Worm (Caenorhabditis elegans): ENCODE data around the gene F23F12.12.

DNA sequence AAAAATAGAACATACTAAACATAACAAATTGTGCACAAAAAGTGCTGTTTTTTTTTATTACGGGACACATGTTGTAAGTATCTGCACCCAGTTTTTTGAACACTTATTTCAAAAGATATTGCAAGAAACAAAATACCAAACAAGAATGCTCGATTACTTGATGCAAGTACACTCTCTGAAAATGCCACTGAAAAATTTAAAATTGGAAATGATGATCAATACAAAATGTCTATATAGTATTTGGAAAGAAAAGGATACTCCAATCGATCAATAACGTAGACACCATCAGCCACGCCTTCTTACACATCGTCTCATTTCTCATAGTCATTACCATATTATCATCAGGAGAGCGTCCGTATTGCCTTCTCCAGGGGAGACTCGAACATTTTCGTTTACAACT is 9.8 kb upstream of the F23F12.12 start, which contains the start of gene sdz-15:
- TF ChIP-seq pqm-1 (tag; optimal IDR thresholded peaks at IDR 0.05) (no peak), elt-2 (tag; optimal IDR thresholded peaks at IDR 0.05) (no peak), mdl-1 (tag; optimal IDR thresholded peaks at IDR 0.05) (no peak), ama-1 (optimal IDR thresholded peaks at IDR 0.05) (no peak), ztf-11 (tag; optimal IDR thresholded peaks at IDR 0.05) (no peak), nhr-76 (tag; optimal IDR thresholded peaks at IDR 0.05) (no peak), alr-1 (tag; optimal IDR thresholded peaks at IDR 0.05; ENCODE audit: borderline replicate concordance) (no peak), unc-98 (GFP tag; IDR thresholded peaks at IDR 0.05) (no peak), nhr-28 (tag; optimal IDR thresholded peaks at IDR 0.05) (no peak), nhr-12 (tag; optimal IDR thresholded peaks at IDR 0.05) (no peak), sptf-1 (tag; optimal IDR thresholded peaks at IDR 0.05) (no peak), ceh-82 (tag; optimal IDR thresholded peaks at IDR 0.05) (no peak), lin-15B (tag; optimal IDR thresholded peaks at IDR 0.05) (no peak), snpc-4 (tag; optimal IDR thresholded peaks at IDR 0.05) (no peak)
